Fruit fly (Drosophila melanogaster): ENCODE results near the gene hh.

Gene hh

dm6 chr3R:23141678-23142338 lies at the start of gene hh:
hh (minus strand) TSS chr3R:23141906.
- TF ChIP-seq insv (optimal IDR thresholded peaks at IDR 0.05) (no peak), Myc (optimal IDR thresholded peaks at IDR 0.05) (no peak), h (optimal IDR thresholded peaks at IDR 0.05) (no peak), psq (optimal IDR thresholded peaks at IDR 0.05) (no peak), Sin3A (optimal IDR thresholded peaks at IDR 0.05) (no peak), ttk (optimal IDR thresholded peaks at IDR 0.05) (no peak)

- TF ChIP-seq ttk (optimal IDR thresholded peaks at IDR 0.05) (no peak), psq (optimal IDR thresholded peaks at IDR 0.05) (no peak), h (optimal IDR thresholded peaks at IDR 0.05) (no peak), Sin3A (optimal IDR thresholded peaks at IDR 0.05) (no peak), Myc (optimal IDR thresholded peaks at IDR 0.05) (no peak), insv (optimal IDR thresholded peaks at IDR 0.05) (no peak)
Measured at dm6 chr3R:23191108-23191771, 49.5 kb upstream of the hh start.

dm6 chr3R:23189958-23190900 lies 48.5 kb upstream of the hh start:
- TF ChIP-seq psq (optimal IDR thresholded peaks at IDR 0.05): no peak
- no peak for TF ChIP-seq insv (optimal IDR thresholded peaks at IDR 0.05)
- no peak for TF ChIP-seq Sin3A (optimal IDR thresholded peaks at IDR 0.05)
- TF ChIP-seq h (optimal IDR thresholded peaks at IDR 0.05): no peak
- no peak for TF ChIP-seq Myc (optimal IDR thresholded peaks at IDR 0.05)
- no peak for TF ChIP-seq ttk (optimal IDR thresholded peaks at IDR 0.05)

dm6 chr3R:23189143-23189957 lies 47.6 kb upstream of the hh start:
- TF ChIP-seq psq (optimal IDR thresholded peaks at IDR 0.05) (no peak), Myc (optimal IDR thresholded peaks at IDR 0.05) (no peak), ttk (optimal IDR thresholded peaks at IDR 0.05) (no peak), insv (optimal IDR thresholded peaks at IDR 0.05) (no peak), Sin3A (optimal IDR thresholded peaks at IDR 0.05) (no peak)

- TF ChIP-seq h (optimal IDR thresholded peaks at IDR 0.05): no peak
- no peak for TF ChIP-seq ttk (optimal IDR thresholded peaks at IDR 0.05)
- TF ChIP-seq psq (optimal IDR thresholded peaks at IDR 0.05): no peak
- no peak for TF ChIP-seq Sin3A (optimal IDR thresholded peaks at IDR 0.05)
- no peak for TF ChIP-seq insv (optimal IDR thresholded peaks at IDR 0.05)
- no peak for TF ChIP-seq Myc (optimal IDR thresholded peaks at IDR 0.05)
Measured at dm6 chr3R:23181714-23182337, 40.1 kb upstream of the hh start.

- TF ChIP-seq Myc (optimal IDR thresholded peaks at IDR 0.05) (no peak), Sin3A (optimal IDR thresholded peaks at IDR 0.05) (no peak), ttk (optimal IDR thresholded peaks at IDR 0.05) (no peak), insv (optimal IDR thresholded peaks at IDR 0.05) (no peak), psq (optimal IDR thresholded peaks at IDR 0.05) (no peak), h (optimal IDR thresholded peaks at IDR 0.05) (no peak)
Measured at dm6 chr3R:23180980-23181630, 39.4 kb upstream of the hh start.

dm6 chr3R:23179336-23179735 lies 37.6 kb upstream of the hh start:
- TF ChIP-seq ttk (optimal IDR thresholded peaks at IDR 0.05): no peak

- TF ChIP-seq h (optimal IDR thresholded peaks at IDR 0.05): no peak
- no peak for TF ChIP-seq insv (optimal IDR thresholded peaks at IDR 0.05)
- TF ChIP-seq psq (optimal IDR thresholded peaks at IDR 0.05): no peak
- TF ChIP-seq Myc (optimal IDR thresholded peaks at IDR 0.05): no peak
- no peak for TF ChIP-seq Sin3A (optimal IDR thresholded peaks at IDR 0.05)
- no peak for TF ChIP-seq ttk (optimal IDR thresholded peaks at IDR 0.05)
Measured at dm6 chr3R:23178052-23178591, 36.4 kb upstream of the hh start.

- TF ChIP-seq insv (optimal IDR thresholded peaks at IDR 0.05): no peak
- no peak for TF ChIP-seq ttk (optimal IDR thresholded peaks at IDR 0.05)
Measured at dm6 chr3R:23177457-23177856, 35.8 kb upstream of the hh start.

dm6 chr3R:23176445-23177087 lies 34.9 kb upstream of the hh start:
- TF ChIP-seq h (optimal IDR thresholded peaks at IDR 0.05): no peak

All from Kc167 (cell line).